Fruit fly (Drosophila melanogaster) whole organism, prepupa: Measurements from ENCODE around the gene CG6118.

ENCODE experiments used
- Blimp-1 ChIP-seq: fragments of 200-800 bp; sonication (Bioruptor generic); optimal IDR thresholded peaks from 3 replicates; lab custom pipeline; 2017; ENCODE audit warnings: missing biosample characterization, missing genetic modification characterization, mild to moderate bottlenecking, moderate library complexity, missing genetic modification reagents
- CG10631 ChIP-seq: fragments of 200-800 bp; sonication (Bioruptor generic); optimal IDR thresholded peaks from 2 replicates; lab custom pipeline; 2016; ENCODE audit warnings: missing biosample characterization, missing genetic modification characterization
- CG10669 ChIP-seq: fragments of 200-800 bp; sonication (Bioruptor generic); optimal IDR thresholded peaks from 3 replicates; lab custom pipeline; 2018; ENCODE audit warnings: missing biosample characterization, mild to moderate bottlenecking, missing genetic modification characterization, moderate library complexity
- CG11294 ChIP-seq: fragments of 200-800 bp; sonication (Bioruptor generic); IDR thresholded peaks from 2 replicates; pipeline ENCODE4 v1.3.6; 2022; ENCODE audit warnings: missing biosample characterization, missing genetic modification characterization
- CG11762 ChIP-seq: fragments of 200-800 bp; sonication (Bioruptor generic); optimal IDR thresholded peaks from 3 replicates; lab custom pipeline; 2016; ENCODE audit warnings: missing biosample characterization, missing genetic modification characterization; ENCODE audit not compliant: insufficient read depth
- CG11902 ChIP-seq: fragments of 200-800 bp; sonication (Bioruptor generic); optimal IDR thresholded peaks from 3 replicates; lab custom pipeline; 2016; ENCODE audit warnings: missing biosample characterization, missing genetic modification characterization
- CG15336 ChIP-seq: fragments of 200-800 bp; sonication (Bioruptor generic); IDR thresholded peaks from 2 replicates; pipeline ENCODE4 v1.3.6; 2022; ENCODE audit warnings: missing biosample characterization, missing genetic modification characterization
- CG1621 ChIP-seq: fragments of 200-800 bp; sonication (Bioruptor generic); optimal IDR thresholded peaks from 3 replicates; lab custom pipeline; 2018; ENCODE audit warnings: missing biosample characterization, mild to moderate bottlenecking, missing genetic modification characterization
- CG3032 ChIP-seq: fragments of 200-800 bp; optimal IDR thresholded peaks from 2 replicates; lab custom pipeline; 2019; ENCODE audit warnings: missing biosample characterization, mild to moderate bottlenecking, missing genetic modification characterization, moderate library complexity
- CG31627 ChIP-seq: fragments of 200-800 bp; sonication (Bioruptor generic); optimal IDR thresholded peaks from 3 replicates; lab custom pipeline; 2016; ENCODE audit warnings: missing biosample characterization, missing genetic modification characterization
- CG3919 ChIP-seq: fragments of 200-800 bp; sonication (Bioruptor generic); optimal IDR thresholded peaks from 3 replicates; lab custom pipeline; 2016; ENCODE audit warnings: missing biosample characterization, missing genetic modification characterization
- CG4318 ChIP-seq: fragments of 200-800 bp; sonication (Bioruptor generic); optimal IDR thresholded peaks from 3 replicates; lab custom pipeline; 2017; ENCODE audit warnings: missing biosample characterization, mild to moderate bottlenecking, missing genetic modification characterization
- CG6276 ChIP-seq: fragments of 200-800 bp; sonication (Bioruptor generic); optimal IDR thresholded peaks from 2 replicates; lab custom pipeline; 2017; ENCODE audit warnings: missing biosample characterization, mild to moderate bottlenecking, missing genetic modification characterization
- CG6792 ChIP-seq: fragments of 200-800 bp; sonication (Bioruptor generic); optimal IDR thresholded peaks from 3 replicates; lab custom pipeline; 2016; ENCODE audit warnings: missing biosample characterization, missing genetic modification characterization
- CG6808 ChIP-seq: fragments of 200-800 bp; sonication (Bioruptor generic); optimal IDR thresholded peaks from 3 replicates; lab custom pipeline; 2017; ENCODE audit warnings: missing biosample characterization, missing genetic modification characterization, mild to moderate bottlenecking, moderate library complexity, missing genetic modification reagents
- CG6854 ChIP-seq: fragments of 200-800 bp; sonication (Bioruptor generic); optimal IDR thresholded peaks from 2 replicates; lab custom pipeline; 2017; ENCODE audit warnings: missing biosample characterization, mild to moderate bottlenecking, missing genetic modification characterization
- CG8119 ChIP-seq: fragments of 200-800 bp; sonication (Bioruptor generic); IDR thresholded peaks from 3 replicates; pipeline ENCODE4 v1.3.6; 2022; ENCODE audit warnings: missing biosample characterization, missing genetic modification characterization
- CG8632 ChIP-seq: fragments of 200-800 bp; sonication (Bioruptor generic); optimal IDR thresholded peaks from 3 replicates; lab custom pipeline; 2016; ENCODE audit warnings: missing biosample characterization, missing genetic modification characterization
- Eip78C ChIP-seq: fragments of 200-800 bp; sonication (Bioruptor generic); peaks from one replicate; lab custom pipeline; 2016; ENCODE audit warnings: missing biosample characterization, missing genetic modification characterization
- Ets96B ChIP-seq: fragments of 200-800 bp; optimal IDR thresholded peaks from 2 replicates; lab custom pipeline; 2019; ENCODE audit warnings: missing biosample characterization, mild to moderate bottlenecking, missing genetic modification characterization, moderate library complexity
- Gug ChIP-seq: fragments of 200-800 bp; sonication (Bioruptor generic); IDR thresholded peaks from 2 replicates; pipeline ENCODE4 v1.3.6; 2022; ENCODE audit warnings: missing biosample characterization, missing genetic modification characterization
- Hr39 ChIP-seq: fragments of 200-800 bp; sonication (Bioruptor generic); optimal IDR thresholded peaks from 2 replicates; lab custom pipeline; 2016; ENCODE audit warnings: missing biosample characterization, missing genetic modification characterization
- Hr4 ChIP-seq: fragments of 200-800 bp; sonication (Bioruptor generic); optimal IDR thresholded peaks from 3 replicates; lab custom pipeline; 2016; ENCODE audit warnings: missing biosample characterization, missing genetic modification characterization
- Lpt ChIP-seq: fragments of 200-800 bp; sonication (Bioruptor generic); optimal IDR thresholded peaks from 3 replicates; lab custom pipeline; 2016; ENCODE audit warnings: missing biosample characterization, missing genetic modification characterization
- Met ChIP-seq: fragments of 200-800 bp; sonication (Bioruptor generic); optimal IDR thresholded peaks from 3 replicates; lab custom pipeline; 2016; ENCODE audit warnings: missing biosample characterization, missing genetic modification characterization
- OdsH ChIP-seq: fragments of 200-800 bp; sonication (Bioruptor generic); optimal IDR thresholded peaks from 3 replicates; lab custom pipeline; 2016; ENCODE audit warnings: missing biosample characterization, missing genetic modification characterization
- Sox15 ChIP-seq: fragments of 200-800 bp; sonication (Bioruptor generic); optimal IDR thresholded peaks from 3 replicates; lab custom pipeline; 2016; ENCODE audit warnings: missing biosample characterization, missing genetic modification characterization
- achi ChIP-seq: fragments of 200-800 bp; sonication (Bioruptor generic); optimal IDR thresholded peaks from 3 replicates; lab custom pipeline; 2016; ENCODE audit warnings: missing biosample characterization, missing genetic modification characterization
- acj6 ChIP-seq: fragments of 200-800 bp; sonication (Bioruptor generic); optimal IDR thresholded peaks from 3 replicates; lab custom pipeline; 2016; ENCODE audit warnings: missing biosample characterization, missing genetic modification characterization
- cyc ChIP-seq: fragments of 200-800 bp; sonication (Bioruptor generic); optimal IDR thresholded peaks from 3 replicates; lab custom pipeline; 2016; ENCODE audit warnings: missing biosample characterization, missing genetic modification characterization
- eg ChIP-seq: fragments of 200-800 bp; sonication (Bioruptor generic); IDR thresholded peaks from 3 replicates; pipeline ENCODE4 v1.3.6; 2022; ENCODE audit warnings: missing biosample characterization, missing genetic modification characterization
- esn ChIP-seq: fragments of 200-800 bp; sonication (Bioruptor generic); optimal IDR thresholded peaks from 2 replicates; lab custom pipeline; 2016; ENCODE audit warnings: missing biosample characterization, mild to moderate bottlenecking, missing genetic modification characterization, moderate library complexity
- fd59A ChIP-seq: fragments of 200-800 bp; sonication (Bioruptor generic); optimal IDR thresholded peaks from 2 replicates; lab custom pipeline; 2017; ENCODE audit warnings: missing biosample characterization, mild to moderate bottlenecking, missing genetic modification characterization, missing genetic modification reagents
- fd85E ChIP-seq: fragments of 200-800 bp; sonication (Bioruptor generic); optimal IDR thresholded peaks from 3 replicates; lab custom pipeline; 2016; ENCODE audit warnings: missing biosample characterization, missing genetic modification characterization
- fkh ChIP-seq: fragments of 200-800 bp; sonication (Bioruptor generic); optimal IDR thresholded peaks from 3 replicates; lab custom pipeline; 2017; ENCODE audit warnings: missing biosample characterization, mild to moderate bottlenecking, missing genetic modification characterization, moderate library complexity
- lz ChIP-seq: fragments of 200-800 bp; sonication (Bioruptor generic); optimal IDR thresholded peaks from 3 replicates; lab custom pipeline; 2016; ENCODE audit warnings: missing biosample characterization, missing genetic modification characterization
- net ChIP-seq: fragments of 200-800 bp; sonication (Bioruptor generic); optimal IDR thresholded peaks from 3 replicates; lab custom pipeline; 2016; ENCODE audit warnings: missing biosample characterization, missing genetic modification characterization
- pdm3 ChIP-seq: fragments of 200-800 bp; sonication (Bioruptor generic); optimal IDR thresholded peaks from 3 replicates; lab custom pipeline; 2016; ENCODE audit warnings: missing biosample characterization, missing genetic modification characterization
- salr ChIP-seq, 2 experiments: fragments of 200-800 bp; sonication (Bioruptor generic); optimal IDR thresholded peaks; 3 replicates each; lab custom pipeline; 2016 to 2018; ENCODE audit warnings: missing biosample characterization in 2 of 2, missing genetic modification characterization in 2 of 2, mild to moderate bottlenecking in 1 of 2
- svp ChIP-seq: fragments of 200-800 bp; sonication (Bioruptor generic); peaks from one replicate; lab custom pipeline; 2016; ENCODE audit warnings: missing biosample characterization, missing genetic modification characterization
- topi ChIP-seq: fragments of 200-800 bp; sonication (Bioruptor generic); optimal IDR thresholded peaks from 3 replicates; lab custom pipeline; 2016; ENCODE audit warnings: missing biosample characterization, missing genetic modification characterization

Gene CG6118

dm6 chr3R:15382851-15383250 is 51.7 kb downstream of the CG6118 start, which contains the start of gene h-cup:
TSS of gene h-cup (minus strand) at chr3R:15382951.
- no peak for TF ChIP-seq CG6276 (GFP tag; lab: Kevin White, UChicago)
- no peak for TF ChIP-seq Lpt (GFP tag; lab: Kevin White, UChicago)
- TF ChIP-seq eg (GFP tag; lab: Robert Waterston, UW), result no peak
- no peak for TF ChIP-seq CG6792
- TF ChIP-seq fd59A (GFP tag; lab: Kevin White, UChicago), result no peak
- TF ChIP-seq CG6854 (GFP tag; lab: Kevin White, UChicago), result no peak
- no peak for TF ChIP-seq CG15336 (GFP tag; lab: Robert Waterston, UW)
- TF ChIP-seq CG4318 (GFP tag; lab: Kevin White, UChicago), result no peak
- TF ChIP-seq CG10669 (GFP tag; lab: Kevin White, UChicago), result no peak
- no peak for TF ChIP-seq fkh
- TF ChIP-seq Sox15 (GFP tag; lab: Kevin White, UChicago), result no peak
- TF ChIP-seq salr (GFP tag; optimal IDR thresholded peaks at IDR 0.05; lab: Kevin White, UChicago), result no peak
- TF ChIP-seq lz (GFP tag; lab: Kevin White, UChicago), result no peak
- no peak for TF ChIP-seq net (GFP tag; lab: Kevin White, UChicago)
- TF ChIP-seq Blimp-1 (GFP tag; lab: Kevin White, UChicago), result no peak
- TF ChIP-seq topi (GFP tag; lab: Kevin White, UChicago), result no peak
- no peak for TF ChIP-seq acj6
- TF ChIP-seq Gug, result no peak
- no peak for TF ChIP-seq CG8632 (GFP tag; lab: Kevin White, UChicago)
- TF ChIP-seq, all 60 proteins: peak for 0

dm6 chr3R:15379071-15379470 is 55.5 kb downstream of the CG6118 start:
- TF ChIP-seq CG10669 (GFP tag; lab: Kevin White, UChicago), result no peak
- no peak for TF ChIP-seq CG3919 (GFP tag; lab: Kevin White, UChicago)
- no peak for TF ChIP-seq CG6808
- no peak for TF ChIP-seq CG8119 (GFP tag; lab: Robert Waterston, UW)
- TF ChIP-seq CG3032 (tag; lab: Kevin White, UChicago), result no peak
- TF ChIP-seq salr (GFP tag; optimal IDR thresholded peaks at IDR 0.05; lab: Kevin White, UChicago), result no peak
- no peak for TF ChIP-seq CG15336 (GFP tag; lab: Robert Waterston, UW)
- no peak for TF ChIP-seq Lpt (GFP tag; lab: Kevin White, UChicago)
- no peak for TF ChIP-seq CG6792
- no peak for TF ChIP-seq Gug
- no peak for TF ChIP-seq fd59A (GFP tag; lab: Kevin White, UChicago)
- no peak for TF ChIP-seq CG11294 (GFP tag; lab: Robert Waterston, UW)
- no peak for TF ChIP-seq svp
- TF ChIP-seq CG6854 (GFP tag; lab: Kevin White, UChicago), result no peak
- TF ChIP-seq Ets96B (tag; lab: Kevin White, UChicago), result no peak
- TF ChIP-seq Eip78C, result no peak
- no peak for TF ChIP-seq cyc (GFP tag; lab: Kevin White, UChicago)

dm6 chr3R:15375470-15375869 is 59.1 kb downstream of the CG6118 start:
- TF ChIP-seq achi (GFP tag; lab: Kevin White, UChicago) (no peak), CG1621 (tag; lab: Kevin White, UChicago) (no peak), CG6854 (GFP tag; lab: Kevin White, UChicago) (peak; percentile 8)

DNA sequence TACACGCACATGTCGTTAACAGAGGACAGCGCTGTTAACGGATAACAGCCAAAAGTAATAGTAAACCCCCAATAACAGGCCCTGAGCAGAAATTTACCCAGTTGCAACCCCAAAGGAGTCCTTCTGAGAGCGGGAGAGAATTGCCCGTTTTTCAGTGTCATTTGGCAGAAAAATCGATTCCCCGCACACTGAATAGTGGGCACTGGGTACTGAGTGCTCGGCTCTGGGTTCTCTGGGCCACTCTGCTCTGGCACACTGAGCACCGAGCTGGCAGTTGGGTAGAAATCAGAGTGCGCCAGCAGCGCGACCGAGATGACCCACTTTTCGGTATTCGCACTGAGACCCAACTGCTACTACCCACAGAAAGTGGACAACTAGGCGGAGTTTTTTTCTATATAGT is 60.1 kb downstream of the CG6118 start, which contains the start of gene Rbp:
Rbp (plus strand) TSS at position 239 of the 400 bp plus-strand sequence.
- TF ChIP-seq CG6854 (GFP tag; lab: Kevin White, UChicago) (peak; percentile 27), fd59A (GFP tag; lab: Kevin White, UChicago) (no peak)

- TF ChIP-seq OdsH (GFP tag; lab: Kevin White, UChicago), result no peak
- TF ChIP-seq CG4318 (GFP tag; lab: Kevin White, UChicago), result no peak
- TF ChIP-seq pdm3 (GFP tag; lab: Kevin White, UChicago), result no peak
- TF ChIP-seq CG10669 (GFP tag; lab: Kevin White, UChicago), result no peak
- TF ChIP-seq Met (GFP tag; lab: Kevin White, UChicago), result no peak
- peak; percentile 38 for TF ChIP-seq CG6854 (GFP tag; lab: Kevin White, UChicago)
- TF ChIP-seq CG6276 (GFP tag; lab: Kevin White, UChicago), result no peak
- peak; percentile 38 for TF ChIP-seq cyc (GFP tag; lab: Kevin White, UChicago)
- no peak for TF ChIP-seq CG10631 (GFP tag; lab: Kevin White, UChicago)
- no peak for TF ChIP-seq CG11762
- no peak for TF ChIP-seq CG1621 (tag; lab: Kevin White, UChicago)
- no peak for TF ChIP-seq CG11294 (GFP tag; lab: Robert Waterston, UW)
- TF ChIP-seq fd85E (GFP tag; lab: Kevin White, UChicago), result no peak
- TF ChIP-seq CG3919 (GFP tag; lab: Kevin White, UChicago), result no peak
- TF ChIP-seq svp, result no peak
- TF ChIP-seq Eip78C, result peak; percentile 35
- TF ChIP-seq CG11902, result no peak
- TF ChIP-seq fd59A (GFP tag; lab: Kevin White, UChicago), result no peak
- no peak for TF ChIP-seq salr (GFP tag; optimal IDR thresholded peaks at IDR 0.05; lab: Kevin White, UChicago)
- TF ChIP-seq CG3032 (tag; lab: Kevin White, UChicago), result peak; percentile 30
- TF ChIP-seq Hr4, result no peak
- TF ChIP-seq Gug, result no peak
- no peak for TF ChIP-seq Hr39 (GFP tag; lab: Kevin White, UChicago)
- peak; percentile 44 for TF ChIP-seq CG31627 (GFP tag; lab: Kevin White, UChicago)
- TF ChIP-seq esn (GFP tag; lab: Kevin White, UChicago), result peak; percentile 63
Observed at dm6 chr3R:15371833-15372232, 62.7 kb downstream of the CG6118 start, which contains the start of the genes Ccm3 and CG6136. TSS of gene Ccm3 (plus strand) at chr3R:15371957. TSS of gene CG6136 (minus strand) at chr3R:15372212.
